Worm (Caenorhabditis elegans) whole organism, late embryonic: Measurements from ENCODE around the gene C39B10.5.

ENCODE experiments used
- ama-1 ChIP-seq: fragments of 150-350 bp; optimal IDR thresholded peaks from 2 replicates; lab custom pipeline; 2014
- ceh-31 ChIP-seq: sonication (generic microtip); optimal IDR thresholded peaks from 2 replicates; lab custom pipeline; 2016; ENCODE audit warnings: missing genetic modification characterization, missing compliant biosample characterization
- ceh-48 ChIP-seq: sonication (generic microtip); optimal IDR thresholded peaks from 2 replicates; lab custom pipeline; 2016; ENCODE audit warnings: missing genetic modification characterization, inconsistent platforms, missing compliant biosample characterization
- fkh-10 ChIP-seq: fragments of 150-350 bp; optimal IDR thresholded peaks from 2 replicates; lab custom pipeline; 2014; ENCODE audit warnings: missing biosample characterization, missing genetic modification reagents, missing genetic modification characterization
- pqm-1 ChIP-seq: sonication (generic microtip); optimal IDR thresholded peaks from 2 replicates; lab custom pipeline; 2016; ENCODE audit warnings: missing genetic modification characterization, missing compliant biosample characterization
- unc-55 ChIP-seq: sonication (generic microtip); optimal IDR thresholded peaks from 2 replicates; lab custom pipeline; 2017; ENCODE audit warnings: missing biosample characterization, missing genetic modification reagents, missing genetic modification characterization

ce11 chrX:10428557-10428956, 18.6 kb upstream of the C39B10.5 start, which contains the start of gene mig-15:
- TF ChIP-seq ama-1 (lab: Kevin White, UChicago) (no peak), ceh-31 (no peak), unc-55 (no peak), fkh-10 (no peak), pqm-1 (tag; lab: Kevin White, UChicago) (no peak), ceh-48 (no peak)
